Worm (Caenorhabditis elegans) whole organism, L4 larva: ENCODE results near the gene srbc-40.

Source experiments
- D1046.2 ChIP-seq: fragments of 200-800 bp; sonication (Bioruptor generic); IDR thresholded peaks from 2 replicates; pipeline ENCODE4 v1.3.6; 2022; ENCODE audit warnings: missing genetic modification characterization, missing compliant biosample characterization
- F10B5.3 ChIP-seq: sonication (generic microtip); optimal IDR thresholded peaks from 2 replicates; lab custom pipeline; 2016; ENCODE audit warnings: mild to moderate bottlenecking, missing genetic modification characterization, missing compliant biosample characterization
- F37D6.2 ChIP-seq: sonication (generic microtip); optimal IDR thresholded peaks from 2 replicates; lab custom pipeline; 2016; ENCODE audit warnings: mild to moderate bottlenecking, missing genetic modification characterization, missing compliant biosample characterization
- T20F7.1 ChIP-seq: fragments of 200-800 bp; sonication (Bioruptor generic); optimal IDR thresholded peaks from 2 replicates; lab custom pipeline; 2018; ENCODE audit warnings: mild to moderate bottlenecking, missing genetic modification characterization, missing compliant biosample characterization
- Y105C5A.15 ChIP-seq: fragments of 200-800 bp; sonication (Bioruptor generic); IDR thresholded peaks from 2 replicates; pipeline ENCODE4 v1.3.6; 2022; ENCODE audit warnings: missing genetic modification characterization, missing compliant biosample characterization
- ZK337.2 ChIP-seq: fragments of 200-800 bp; sonication (Bioruptor generic); IDR thresholded peaks from 2 replicates; pipeline ENCODE4 v1.3.6; 2022; ENCODE audit warnings: missing genetic modification reagents, missing genetic modification characterization, missing compliant biosample characterization
- aha-1 ChIP-seq: fragments of 150-350 bp; peaks from one replicate; lab custom pipeline; 2014; ENCODE audit warnings: missing biosample characterization, missing genetic modification characterization
- ama-1 ChIP-seq: fragments of 150-350 bp; optimal IDR thresholded peaks from 2 replicates; lab custom pipeline; 2014; ENCODE audit warnings: inconsistent platforms, mixed read lengths
- arid-1 ChIP-seq: fragments of 200-800 bp; sonication (Bioruptor generic); conservative IDR thresholded peaks from 2 replicates; pipeline ENCODE4 v1.3.6; 2022; ENCODE audit warnings: missing genetic modification reagents, missing genetic modification characterization, missing compliant biosample characterization
- attf-4 ChIP-seq: sonication (generic microtip); optimal IDR thresholded peaks from 3 replicates; lab custom pipeline; 2017; ENCODE audit warnings: missing biosample characterization, missing genetic modification characterization
- ceh-62 ChIP-seq: sonication (generic microtip); optimal IDR thresholded peaks from 2 replicates; lab custom pipeline; 2017; ENCODE audit warnings: missing biosample characterization, missing genetic modification characterization
- ceh-82 ChIP-seq: sonication (generic microtip); optimal IDR thresholded peaks from 2 replicates; lab custom pipeline; 2017; ENCODE audit warnings: missing biosample characterization, missing genetic modification characterization
- ces-1 ChIP-seq: fragments of 150-350 bp; sonication (generic microtip); optimal IDR thresholded peaks from 4 replicates; lab custom pipeline; 2014; ENCODE audit warnings: missing biosample characterization, missing genetic modification reagents, missing genetic modification characterization
- cey-2 ChIP-seq: sonication (generic microtip); optimal IDR thresholded peaks from 3 replicates; lab custom pipeline; 2017; ENCODE audit warnings: missing genetic modification characterization, mild to moderate bottlenecking, missing compliant biosample characterization, antibody characterized with exemption, borderline replicate concordance; ENCODE audit not compliant: insufficient read depth
- ctbp-1 ChIP-seq: fragments of 200-800 bp; sonication (Bioruptor generic); IDR thresholded peaks from 2 replicates; pipeline ENCODE4 v1.3.6; 2022; ENCODE audit warnings: missing genetic modification reagents, missing genetic modification characterization, missing compliant biosample characterization
- daf-19 ChIP-seq: fragments of 200-800 bp; sonication (Bioruptor generic); conservative IDR thresholded peaks from 2 replicates; pipeline ENCODE4 v1.3.6; 2022; ENCODE audit warnings: missing genetic modification characterization, missing compliant biosample characterization
- dmd-6 ChIP-seq: fragments of 200-800 bp; sonication (Bioruptor generic); IDR thresholded peaks from 2 replicates; pipeline ENCODE4 v1.3.6; 2022; ENCODE audit warnings: missing genetic modification reagents, missing genetic modification characterization, missing compliant biosample characterization
- dmd-8 ChIP-seq: fragments of 200-800 bp; sonication (Bioruptor generic); IDR thresholded peaks from 2 replicates; pipeline ENCODE4 v1.3.6; 2022; ENCODE audit warnings: missing genetic modification characterization, missing compliant biosample characterization
- dve-1 ChIP-seq: sonication (generic microtip); optimal IDR thresholded peaks from 2 replicates; lab custom pipeline; 2017; ENCODE audit warnings: antibody characterized with exemption, mild to moderate bottlenecking, missing genetic modification characterization, missing compliant biosample characterization; ENCODE audit not compliant: insufficient read depth
- egl-43 ChIP-seq: fragments of 200-800 bp; sonication (Bioruptor generic); IDR thresholded peaks from 2 replicates; pipeline ENCODE4 v1.3.6; 2022; ENCODE audit warnings: missing genetic modification reagents, missing genetic modification characterization, missing compliant biosample characterization
- gei-8 ChIP-seq: fragments of 200-800 bp; sonication (Bioruptor generic); optimal IDR thresholded peaks from 2 replicates; lab custom pipeline; 2018; ENCODE audit warnings: mild to moderate bottlenecking, missing genetic modification characterization, missing compliant biosample characterization
- hlh-11 ChIP-seq: fragments of 200-800 bp; sonication (Bioruptor generic); optimal IDR thresholded peaks from 2 replicates; lab custom pipeline; 2018; ENCODE audit warnings: mild to moderate bottlenecking, missing genetic modification characterization, missing compliant biosample characterization
- jun-1 ChIP-seq: fragments of 150-350 bp; optimal IDR thresholded peaks from 2 replicates; lab custom pipeline; 2014; ENCODE audit warnings: missing biosample characterization, missing genetic modification reagents, missing genetic modification characterization
- lim-7 ChIP-seq: fragments of 200-800 bp; sonication (Bioruptor generic); IDR thresholded peaks from 2 replicates; pipeline ENCODE4 v1.3.6; 2022; ENCODE audit warnings: missing genetic modification characterization, missing compliant biosample characterization
- lin-1 ChIP-seq: fragments of 200-800 bp; sonication (Bioruptor generic); IDR thresholded peaks from 2 replicates; pipeline ENCODE4 v1.3.6; 2022; ENCODE audit warnings: missing genetic modification reagents, missing genetic modification characterization, missing compliant biosample characterization
- lin-29 ChIP-seq: fragments of 200-800 bp; sonication (Bioruptor generic); IDR thresholded peaks from 2 replicates; pipeline ENCODE4 v1.3.6; 2022; ENCODE audit warnings: missing genetic modification reagents, missing genetic modification characterization, missing compliant biosample characterization
- lin-38 ChIP-seq: fragments of 200-800 bp; sonication (Bioruptor generic); IDR thresholded peaks from 2 replicates; pipeline ENCODE4 v1.3.6; 2022; ENCODE audit warnings: missing genetic modification reagents, missing genetic modification characterization, missing compliant biosample characterization
- lin-39 ChIP-seq: fragments of 150-350 bp; optimal IDR thresholded peaks from 2 replicates; lab custom pipeline; 2014; ENCODE audit warnings: missing biosample characterization, missing genetic modification reagents, missing genetic modification characterization
- lir-3 ChIP-seq: sonication (generic microtip); optimal IDR thresholded peaks from 2 replicates; lab custom pipeline; 2016; ENCODE audit warnings: mild to moderate bottlenecking, missing genetic modification characterization, missing compliant biosample characterization
- mdl-1 ChIP-seq, 2 experiments: fragments of 150-350 bp in 1 of 2; sonication (generic microtip) in 1 of 2; optimal IDR thresholded peaks; 2 replicates each; lab custom pipeline; 2014 to 2017; ENCODE audit warnings: missing biosample characterization in 2 of 2, missing genetic modification characterization in 2 of 2
- mdt-29 ChIP-seq: fragments of 200-800 bp; sonication (Bioruptor generic); IDR thresholded peaks from 2 replicates; pipeline ENCODE4 v1.3.6; 2022; ENCODE audit warnings: missing genetic modification reagents, missing genetic modification characterization, missing compliant biosample characterization
- mes-2 ChIP-seq: sonication (generic microtip); optimal IDR thresholded peaks from 2 replicates; lab custom pipeline; 2016; ENCODE audit warnings: missing genotype, mild to moderate bottlenecking, missing genetic modification characterization, missing compliant biosample characterization; ENCODE audit not compliant: poor library complexity, severe bottlenecking
- mxl-2 ChIP-seq: fragments of 200-800 bp; sonication (Bioruptor generic); conservative IDR thresholded peaks from 2 replicates; pipeline ENCODE4 v1.3.6; 2022; ENCODE audit warnings: missing genetic modification reagents, missing genetic modification characterization, missing compliant biosample characterization
- mxl-3 ChIP-seq: fragments of 200-800 bp; sonication (Bioruptor generic); optimal IDR thresholded peaks from 2 replicates; lab custom pipeline; 2018; ENCODE audit warnings: mild to moderate bottlenecking, missing genetic modification characterization, missing compliant biosample characterization
- nhr-10 ChIP-seq: fragments of 150-350 bp; optimal IDR thresholded peaks from 2 replicates; lab custom pipeline; 2014; ENCODE audit warnings: missing biosample characterization, missing genetic modification characterization
- nhr-237 ChIP-seq: sonication (generic microtip); optimal IDR thresholded peaks from 2 replicates; lab custom pipeline; 2017; ENCODE audit warnings: missing biosample characterization, missing genetic modification characterization
- nhr-25 ChIP-seq: sonication (generic microtip); optimal IDR thresholded peaks from 2 replicates; lab custom pipeline; 2017; ENCODE audit warnings: missing genetic modification characterization, mild to moderate bottlenecking, missing compliant biosample characterization, antibody characterized with exemption, moderate library complexity, borderline replicate concordance; ENCODE audit not compliant: insufficient read depth
- nhr-28 ChIP-seq: fragments of 150-350 bp; optimal IDR thresholded peaks from 2 replicates; lab custom pipeline; 2014; ENCODE audit warnings: missing biosample characterization, missing genetic modification characterization
- nhr-42 ChIP-seq: fragments of 200-800 bp; sonication (Bioruptor generic); IDR thresholded peaks from 2 replicates; pipeline ENCODE4 v1.3.6; 2022; ENCODE audit warnings: missing genetic modification characterization, missing compliant biosample characterization
- nhr-76 ChIP-seq: fragments of 150-350 bp; optimal IDR thresholded peaks from 2 replicates; lab custom pipeline; 2014; ENCODE audit warnings: missing biosample characterization, missing genetic modification characterization
- pha-4 ChIP-seq, 2 experiments: fragments of 150-350 bp in 1 of 2; fragments of 200-800 bp in 1 of 2; sonication (Bioruptor generic) in 1 of 2; IDR thresholded peaks in 1 of 2; optimal IDR thresholded peaks in 1 of 2; 2 replicates each; pipeline versions ENCODE4 v1.3.6 to Lab custom; 2014 to 2022; ENCODE audit warnings: missing genetic modification characterization in 2 of 2, missing genetic modification reagents in 2 of 2, missing biosample characterization in 1 of 2, missing compliant biosample characterization in 1 of 2
- pqm-1 ChIP-seq: sonication (generic microtip); optimal IDR thresholded peaks from 2 replicates; lab custom pipeline; 2017; ENCODE audit warnings: missing biosample characterization, missing genetic modification characterization
- saeg-2 ChIP-seq: fragments of 200-800 bp; sonication (Bioruptor generic); IDR thresholded peaks from 2 replicates; pipeline ENCODE4 v1.3.6; 2022; ENCODE audit warnings: missing genetic modification reagents, missing genetic modification characterization, missing compliant biosample characterization
- set-16 ChIP-seq: fragments of 200-800 bp; sonication (Bioruptor generic); IDR thresholded peaks from 2 replicates; pipeline ENCODE4 v1.3.6; 2022; ENCODE audit warnings: missing genetic modification reagents, missing genetic modification characterization, missing compliant biosample characterization
- snpc-4 ChIP-seq: fragments of 150-350 bp; optimal IDR thresholded peaks from 2 replicates; lab custom pipeline; 2014; ENCODE audit warnings: missing biosample characterization, missing genetic modification characterization
- spr-1 ChIP-seq: sonication (generic microtip); optimal IDR thresholded peaks from 2 replicates; lab custom pipeline; 2016; ENCODE audit warnings: mild to moderate bottlenecking, missing genetic modification characterization, missing compliant biosample characterization
- zfp-3 ChIP-seq: fragments of 200-800 bp; sonication (Bioruptor generic); conservative IDR thresholded peaks from 2 replicates; pipeline ENCODE4 v1.3.6; 2022; ENCODE audit warnings: missing genetic modification reagents, missing genetic modification characterization, missing compliant biosample characterization
- zip-11 ChIP-seq: fragments of 200-800 bp; sonication (Bioruptor generic); IDR thresholded peaks from 2 replicates; pipeline ENCODE4 v1.3.6; 2022; ENCODE audit warnings: missing genetic modification characterization, missing compliant biosample characterization
- zip-2 ChIP-seq: fragments of 150-350 bp; optimal IDR thresholded peaks from 2 replicates; lab custom pipeline; 2014; ENCODE audit warnings: missing biosample characterization, missing genetic modification characterization
- ztf-7 ChIP-seq: fragments of 150-350 bp; optimal IDR thresholded peaks from 2 replicates; lab custom pipeline; 2014; ENCODE audit warnings: missing biosample characterization, missing genetic modification characterization

srbc-40 gene

ce11 chrV:723895-724352 is 4.3 kb upstream of the srbc-40 start, which contains the start of gene fbxb-72 (continued):
- TF ChIP-seq ztf-7 (peak; percentile 66), nhr-10 (tag; lab: Kevin White, UChicago) (peak; percentile 96), ceh-82 (tag; lab: Kevin White, UChicago) (no peak), ZK337.2 (GFP tag; lab: Robert Waterston, UW) (no peak), F10B5.3 (tag; lab: Kevin White, UChicago) (no peak), lin-38 (GFP tag; lab: Robert Waterston, UW) (peak; percentile 58), dmd-8 (GFP tag; lab: Robert Waterston, UW) (no peak), T20F7.1 (peak; percentile 70), nhr-42 (GFP tag; lab: Robert Waterston, UW) (peak; percentile 89), ctbp-1 (GFP tag; lab: Robert Waterston, UW) (no peak), Y105C5A.15 (peak; percentile 8; the same call in 1 of the 2 replicates), ceh-62 (tag; lab: Kevin White, UChicago) (no peak), dve-1 (tag; lab: Kevin White, UChicago) (peak; percentile 90), egl-43 (GFP tag; lab: Robert Waterston, UW) (no peak), hlh-11 (peak; percentile 63), lim-7 (GFP tag; lab: Robert Waterston, UW) (0 out of 2 replicates have a peak, but pooled peaks have one; percentile 19), lir-3 (tag; lab: Kevin White, UChicago) (no peak), cey-2 (no peak), mxl-3 (GFP tag; lab: Kevin White, UChicago) (peak; percentile 42), dmd-6 (no peak), mdl-1 (tag; optimal IDR thresholded peaks at IDR 0.05; lab: Kevin White, UChicago) (no peak), lin-1 (no peak; the same call in 1 of the 2 replicates), mdt-29 (peak; percentile 32; the same call in 1 of the 2 replicates), saeg-2 (GFP tag; lab: Robert Waterston, UW) (peak; percentile 74), ces-1 (GFP tag; lab: Kevin White, UChicago) (no peak), F37D6.2 (tag; lab: Kevin White, UChicago) (no peak), nhr-237 (tag; lab: Kevin White, UChicago) (no peak), spr-1 (tag; lab: Kevin White, UChicago) (peak; percentile 92), D1046.2 (GFP tag; lab: Robert Waterston, UW) (no peak), arid-1 (GFP tag; lab: Robert Waterston, UW) (peak; percentile 82), zip-2 (tag; lab: Kevin White, UChicago) (peak; percentile 83), set-16 (GFP tag; lab: Robert Waterston, UW) (no peak), aha-1 (tag; lab: Kevin White, UChicago) (peak; percentile 95), pha-4 (GFP tag; IDR thresholded peaks at IDR 0.05; lab: Robert Waterston, UW) (peak; percentile 67; the same call in 1 of the 2 replicates), pha-4 (tag; optimal IDR thresholded peaks at IDR 0.05; lab: Kevin White, UChicago) (no peak), zip-11 (GFP tag; lab: Robert Waterston, UW) (no peak), nhr-25 (tag; lab: Kevin White, UChicago) (no peak), gei-8 (GFP tag; lab: Kevin White, UChicago) (peak; percentile 13), lin-39 (tag; lab: Kevin White, UChicago) (no peak), lin-29 (no peak; the same call in 1 of the 2 replicates), mes-2 (tag; lab: Kevin White, UChicago) (peak; percentile 86), ama-1 (peak; percentile 99), daf-19 (GFP tag; lab: Robert Waterston, UW) (no peak), nhr-76 (no peak), jun-1 (tag; lab: Kevin White, UChicago) (no peak), mxl-2 (GFP tag; lab: Robert Waterston, UW) (peak; percentile 24; the same call in 1 of the 2 replicates), attf-4 (no peak), snpc-4 (tag; lab: Kevin White, UChicago) (no peak), zfp-3 (GFP tag; lab: Robert Waterston, UW) (peak; percentile 97), nhr-28 (peak; percentile 45), pqm-1 (tag; lab: Kevin White, UChicago) (no peak)
